Worm (Caenorhabditis elegans) whole organism, late embryonic: Measurements from ENCODE around the gene Y41D4A.3.

Experiments
- C08G9.2 ChIP-seq: sonication (generic microtip); optimal IDR thresholded peaks from 2 replicates; lab custom pipeline; 2016; ENCODE audit warnings: mild to moderate bottlenecking, missing genetic modification characterization, moderate library complexity, missing compliant biosample characterization
- K09A11.1 ChIP-seq: sonication (generic microtip); optimal IDR thresholded peaks from 2 replicates; lab custom pipeline; 2017; ENCODE audit warnings: antibody characterized with exemption, mild to moderate bottlenecking, missing genetic modification characterization, missing compliant biosample characterization; ENCODE audit not compliant: insufficient read depth
- Y22D7AL.16 ChIP-seq: sonication (generic microtip); optimal IDR thresholded peaks from 2 replicates; lab custom pipeline; 2016; ENCODE audit warnings: missing genetic modification characterization, missing compliant biosample characterization
- ceh-18 ChIP-seq: sonication (generic microtip); optimal IDR thresholded peaks from 2 replicates; lab custom pipeline; 2016; ENCODE audit warnings: missing genetic modification characterization, missing compliant biosample characterization
- ceh-2 ChIP-seq: sonication (generic microtip); optimal IDR thresholded peaks from 2 replicates; lab custom pipeline; 2016; ENCODE audit warnings: missing genotype, missing genetic modification characterization, missing compliant biosample characterization
- ceh-30 ChIP-seq: fragments of 150-350 bp; optimal IDR thresholded peaks from 2 replicates; lab custom pipeline; 2014; ENCODE audit warnings: missing biosample characterization, missing genetic modification characterization
- ceh-34 ChIP-seq: sonication (generic microtip); optimal IDR thresholded peaks from 2 replicates; lab custom pipeline; 2016; ENCODE audit warnings: mild to moderate bottlenecking, missing genetic modification characterization, missing compliant biosample characterization
- ceh-45 ChIP-seq: fragments of 200-800 bp; sonication (Bioruptor generic); IDR thresholded peaks from 2 replicates; pipeline ENCODE4 v1.3.6; 2022; ENCODE audit warnings: missing genetic modification reagents, missing genetic modification characterization, missing compliant biosample characterization
- ceh-48 ChIP-seq: sonication (generic microtip); optimal IDR thresholded peaks from 2 replicates; lab custom pipeline; 2016; ENCODE audit warnings: missing genetic modification characterization, inconsistent platforms, missing compliant biosample characterization
- dmd-4 ChIP-seq: sonication (generic microtip); optimal IDR thresholded peaks from 2 replicates; lab custom pipeline; 2016; ENCODE audit warnings: borderline replicate concordance, missing genetic modification characterization, missing compliant biosample characterization
- elt-2 ChIP-seq: sonication (generic microtip); optimal IDR thresholded peaks from 2 replicates; lab custom pipeline; 2016; ENCODE audit warnings: missing genetic modification reagents, missing genetic modification characterization, missing compliant biosample characterization
- eyg-1 ChIP-seq: sonication (generic microtip); optimal IDR thresholded peaks from 2 replicates; lab custom pipeline; 2016; ENCODE audit warnings: missing genotype, missing genetic modification characterization, missing compliant biosample characterization
- fkh-10 ChIP-seq: fragments of 150-350 bp; optimal IDR thresholded peaks from 2 replicates; lab custom pipeline; 2014; ENCODE audit warnings: missing biosample characterization, missing genetic modification reagents, missing genetic modification characterization
- gmeb-2 ChIP-seq: sonication (generic microtip); optimal IDR thresholded peaks from 2 replicates; lab custom pipeline; 2016; ENCODE audit warnings: missing genetic modification characterization, inconsistent platforms, missing compliant biosample characterization
- hlh-30 ChIP-seq: sonication (generic microtip); optimal IDR thresholded peaks from 2 replicates; lab custom pipeline; 2017; ENCODE audit warnings: antibody characterized with exemption, missing genetic modification characterization, missing compliant biosample characterization; ENCODE audit not compliant: insufficient read depth
- hlh-6 ChIP-seq: sonication (generic microtip); optimal IDR thresholded peaks from 2 replicates; lab custom pipeline; 2016; ENCODE audit warnings: missing genotype, missing genetic modification characterization, missing compliant biosample characterization
- lim-6 ChIP-seq: sonication (generic microtip); optimal IDR thresholded peaks from 2 replicates; lab custom pipeline; 2016; ENCODE audit warnings: missing genetic modification characterization, missing compliant biosample characterization
- mec-3 ChIP-seq: sonication (generic microtip); optimal IDR thresholded peaks from 2 replicates; lab custom pipeline; 2016; ENCODE audit warnings: borderline replicate concordance, missing genetic modification characterization, missing compliant biosample characterization
- npax-4 ChIP-seq: sonication (generic microtip); optimal IDR thresholded peaks from 2 replicates; lab custom pipeline; 2016; ENCODE audit warnings: missing genetic modification characterization, missing compliant biosample characterization
- odd-2 ChIP-seq: sonication (generic microtip); optimal IDR thresholded peaks from 2 replicates; lab custom pipeline; 2017; ENCODE audit warnings: antibody characterized with exemption, mild to moderate bottlenecking, missing genetic modification characterization, missing compliant biosample characterization
- pag-3 ChIP-seq: sonication (generic microtip); optimal IDR thresholded peaks from 2 replicates; lab custom pipeline; 2016; ENCODE audit warnings: missing compliant biosample characterization, missing genetic modification characterization, borderline replicate concordance
- pax-1 ChIP-seq: fragments of 150-350 bp; optimal IDR thresholded peaks from 2 replicates; lab custom pipeline; 2014; ENCODE audit warnings: missing biosample characterization, missing genetic modification characterization
- pha-2 ChIP-seq: sonication (generic microtip); optimal IDR thresholded peaks from 2 replicates; lab custom pipeline; 2017; ENCODE audit warnings: mild to moderate bottlenecking, missing genetic modification characterization, missing compliant biosample characterization
- pros-1 ChIP-seq: fragments of 150-350 bp; optimal IDR thresholded peaks from 2 replicates; lab custom pipeline; 2014; ENCODE audit warnings: missing biosample characterization, missing genetic modification reagents, missing genetic modification characterization
- ref-2 ChIP-seq: sonication (generic microtip); optimal IDR thresholded peaks from 2 replicates; lab custom pipeline; 2016; ENCODE audit warnings: missing genetic modification characterization, missing compliant biosample characterization
- rnt-1 ChIP-seq: sonication (generic microtip); optimal IDR thresholded peaks from 2 replicates; lab custom pipeline; 2016; ENCODE audit warnings: missing genetic modification characterization, missing compliant biosample characterization
- sox-2 ChIP-seq: fragments of 200-800 bp; sonication (Bioruptor generic); IDR thresholded peaks from 2 replicates; pipeline ENCODE4 v1.3.6; 2022; ENCODE audit warnings: missing genetic modification reagents, missing genetic modification characterization, missing compliant biosample characterization
- sox-4 ChIP-seq: sonication (generic microtip); optimal IDR thresholded peaks from 2 replicates; lab custom pipeline; 2017; ENCODE audit warnings: mild to moderate bottlenecking, missing genetic modification characterization, inconsistent platforms, missing compliant biosample characterization
- syd-9 ChIP-seq: sonication (generic microtip); optimal IDR thresholded peaks from 2 replicates; lab custom pipeline; 2016; ENCODE audit warnings: mild to moderate bottlenecking, missing genetic modification characterization, moderate library complexity, missing compliant biosample characterization
- unc-55 ChIP-seq: sonication (generic microtip); optimal IDR thresholded peaks from 2 replicates; lab custom pipeline; 2017; ENCODE audit warnings: missing biosample characterization, missing genetic modification reagents, missing genetic modification characterization
- unc-86 ChIP-seq: sonication (generic microtip); optimal IDR thresholded peaks from 2 replicates; lab custom pipeline; 2016; ENCODE audit warnings: missing genetic modification characterization, missing compliant biosample characterization
- ztf-16 ChIP-seq: sonication (generic microtip); optimal IDR thresholded peaks from 2 replicates; lab custom pipeline; 2017; ENCODE audit warnings: missing genetic modification characterization, missing compliant biosample characterization

Y41D4A.3 gene

ce11 chrIV:1745453-1746051 lies 8.0 kb upstream of the Y41D4A.3 start, which contains the start of the genes Y41D4A.6 and Y41D4A.4 (continued):
- peak; percentile 19 for TF ChIP-seq sox-4 (tag; lab: Kevin White, UChicago)

ce11 chrIV:1751243-1751642 lies 2.3 kb upstream of the Y41D4A.3 start:
- TF ChIP-seq ceh-48 (peak; percentile 61), odd-2 (tag; lab: Kevin White, UChicago) (no peak)

- TF ChIP-seq ceh-2 (tag; lab: Kevin White, UChicago) (no peak), fkh-10 (GFP tag; lab: Kevin White, UChicago) (no peak), sox-4 (tag; lab: Kevin White, UChicago) (no peak), pha-2 (tag; lab: Kevin White, UChicago) (no peak), sox-2 (GFP tag; lab: Robert Waterston, UW) (no peak), pros-1 (no peak), Y22D7AL.16 (tag; lab: Kevin White, UChicago) (no peak), unc-86 (tag; lab: Kevin White, UChicago) (no peak), syd-9 (tag; lab: Kevin White, UChicago) (no peak), hlh-6 (tag; lab: Kevin White, UChicago) (no peak), lim-6 (tag; lab: Kevin White, UChicago) (no peak), elt-2 (tag; lab: Kevin White, UChicago) (no peak), unc-55 (GFP tag; lab: Kevin White, UChicago) (no peak), pax-1 (tag; lab: Kevin White, UChicago) (no peak), K09A11.1 (no peak), gmeb-2 (tag; lab: Kevin White, UChicago) (no peak), ztf-16 (tag; lab: Kevin White, UChicago) (no peak), rnt-1 (tag; lab: Kevin White, UChicago) (no peak), ref-2 (tag; lab: Kevin White, UChicago) (no peak), npax-4 (tag; lab: Kevin White, UChicago) (no peak)
- TF ChIP-seq, all 69 proteins: peak for 0
These were observed 1.1 kb upstream of the Y41D4A.3 start for ce11 chrIV:1752480-1752879.

- no peak for TF ChIP-seq mec-3 (tag; lab: Kevin White, UChicago)
- TF ChIP-seq ceh-18 (tag; lab: Kevin White, UChicago), result peak; percentile 30
- TF ChIP-seq elt-2 (tag; lab: Kevin White, UChicago), result no peak
- peak; percentile 4 for TF ChIP-seq unc-55 (GFP tag; lab: Kevin White, UChicago)
These were observed 5.0 kb downstream of the Y41D4A.3 start for ce11 chrIV:1758595-1758994.

- TF ChIP-seq Y22D7AL.16 (tag; lab: Kevin White, UChicago), result no peak
- peak; percentile 24 for TF ChIP-seq hlh-30 (tag; lab: Kevin White, UChicago)
- TF ChIP-seq ref-2 (tag; lab: Kevin White, UChicago), result no peak
- TF ChIP-seq eyg-1 (tag; lab: Kevin White, UChicago), result no peak
- peak; percentile 40 for TF ChIP-seq ceh-18 (tag; lab: Kevin White, UChicago)
- peak; percentile 24 for TF ChIP-seq rnt-1 (tag; lab: Kevin White, UChicago)
- TF ChIP-seq dmd-4 (tag; lab: Kevin White, UChicago), result no peak
These were observed 8.0 kb downstream of the Y41D4A.3 start, which contains the start of gene Y41D4A.7 for ce11 chrIV:1761553-1761952. Gene Y41D4A.7, minus strand, starts transcription at chrIV:1761570.

ce11 chrIV:1763452-1763851 lies 9.9 kb downstream of the Y41D4A.3 start:
- TF ChIP-seq pag-3 (tag; lab: Kevin White, UChicago), result no peak
- no peak for TF ChIP-seq ceh-45 (GFP tag; lab: Robert Waterston, UW)
- TF ChIP-seq C08G9.2, result no peak
- TF ChIP-seq ceh-30, result no peak
- TF ChIP-seq ceh-34 (tag; lab: Kevin White, UChicago), result no peak
